Worm (Caenorhabditis elegans) whole organism, midembryonic: ENCODE data around the gene Y59E1A.4.

Source experiments
- T22C8.4 ChIP-seq: fragments of 200-800 bp; sonication (Bioruptor generic); IDR thresholded peaks from 2 replicates; pipeline ENCODE4 v1.3.6; 2022; ENCODE audit warnings: missing genetic modification characterization, missing compliant biosample characterization
- cog-1 ChIP-seq: sonication (generic microtip); optimal IDR thresholded peaks from 2 replicates; lab custom pipeline; 2016; ENCODE audit warnings: missing genetic modification characterization, missing compliant biosample characterization
- flt-1 ChIP-seq: fragments of 200-800 bp; sonication (Bioruptor generic); IDR thresholded peaks from 2 replicates; pipeline ENCODE4 v1.3.6; 2022; ENCODE audit warnings: missing genetic modification characterization, missing compliant biosample characterization
- med-1 ChIP-seq: sonication (generic microtip); optimal IDR thresholded peaks from 2 replicates; lab custom pipeline; 2017; ENCODE audit warnings: missing genetic modification characterization, mild to moderate bottlenecking, missing compliant biosample characterization, antibody characterized with exemption, missing genetic modification reagents; ENCODE audit not compliant: insufficient read depth
- ref-1 ChIP-seq: fragments of 200-800 bp; sonication (Bioruptor generic); conservative IDR thresholded peaks from 2 replicates; pipeline ENCODE4 v1.3.6; 2022; ENCODE audit warnings: missing genetic modification reagents, missing genetic modification characterization, missing compliant biosample characterization
- tab-1 ChIP-seq: fragments of 200-800 bp; sonication (Bioruptor generic); IDR thresholded peaks from 2 replicates; pipeline ENCODE4 v1.3.6; 2022; ENCODE audit warnings: missing genetic modification characterization, missing compliant biosample characterization
- ztf-23 ChIP-seq: fragments of 200-800 bp; sonication (Bioruptor generic); IDR thresholded peaks from 2 replicates; pipeline ENCODE4 v1.3.6; 2022; ENCODE audit warnings: missing genetic modification reagents, missing genetic modification characterization, missing compliant biosample characterization

ce11 chrX:1972766-1973165 is 33.0 kb upstream of the Y59E1A.4 start:
- no peak for TF ChIP-seq tab-1 (GFP tag; lab: Robert Waterston, UW)
- no peak for TF ChIP-seq cog-1 (tag; lab: Kevin White, UChicago)
- TF ChIP-seq T22C8.4 (GFP tag; lab: Robert Waterston, UW) = no peak
- no peak for TF ChIP-seq flt-1 (GFP tag; lab: Robert Waterston, UW)
- TF ChIP-seq ref-1 (GFP tag; lab: Robert Waterston, UW) = no peak
- TF ChIP-seq ztf-23 (GFP tag; lab: Robert Waterston, UW) = no peak
- TF ChIP-seq med-1 (GFP tag; lab: Kevin White, UChicago) = no peak
